Fruit fly (Drosophila melanogaster) whole organism: ENCODE measurements around the gene Muc68E.

ENCODE experiments used
- CG8478 ChIP-seq: fragments of >200 bp; optimal IDR thresholded peaks from 2 replicates; lab custom pipeline; 2018; ENCODE audit warnings: inconsistent platforms
- Dll ChIP-seq: fragments of >200 bp; optimal IDR thresholded peaks from 2 replicates; lab custom pipeline; 2017
- usp ChIP-seq: fragments of >200 bp; optimal IDR thresholded peaks from 2 replicates; lab custom pipeline; 2017; ENCODE audit warnings: missing biosample characterization, missing genetic modification characterization, mixed read lengths

dm6 chr3L:12003457-12003856, 30.7 kb upstream of the Muc68E start:
- TF ChIP-seq Dll (lab: Kevin White, UChicago) (no peak), usp (GFP tag; lab: Kevin White, UChicago) (no peak), CG8478 (lab: Kevin White, UChicago) (no peak)
